Worm (Caenorhabditis elegans): ENCODE results near the gene dpy-6.

DNA sequence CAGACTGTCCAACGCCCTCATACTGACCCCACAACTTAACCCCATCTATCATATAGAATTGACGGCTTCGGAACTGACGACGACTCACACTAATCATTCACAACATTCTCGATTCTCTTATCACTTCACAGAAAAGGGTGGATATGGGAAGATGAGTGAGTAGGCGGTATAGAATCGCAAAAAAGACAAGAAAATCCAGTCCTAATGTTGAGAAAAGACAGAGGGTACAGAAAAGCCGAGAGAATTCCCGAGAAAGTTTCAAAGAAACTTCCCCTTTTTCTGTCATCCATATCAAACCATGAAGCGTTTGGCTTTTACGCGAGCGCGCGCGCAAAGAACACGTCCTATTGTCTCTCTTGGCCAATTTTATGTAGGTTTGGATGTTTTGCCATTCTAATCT, 48.8 kb upstream of the dpy-6 start:
- TF ChIP-seq ttx-3 (tag; optimal IDR thresholded peaks at IDR 0.05), result no peak
- TF ChIP-seq ama-1 (optimal IDR thresholded peaks at IDR 0.05), result no peak
- TF ChIP-seq ahr-1 (tag; optimal IDR thresholded peaks at IDR 0.05), result no peak
